Worm (Caenorhabditis elegans) whole organism, L4 larva: ENCODE results near the gene T19B10.5.

Experiments
- ctbp-1 ChIP-seq: fragments of 200-800 bp; sonication (Bioruptor generic); IDR thresholded peaks from 2 replicates; pipeline ENCODE4 v1.3.6; 2022; ENCODE audit warnings: missing genetic modification reagents, missing genetic modification characterization, missing compliant biosample characterization
- lin-15B ChIP-seq: fragments of 150-350 bp; sonication (generic microtip); optimal IDR thresholded peaks from 3 replicates; lab custom pipeline; 2014; ENCODE audit warnings: missing biosample characterization, missing genetic modification characterization
- lin-38 ChIP-seq: fragments of 200-800 bp; sonication (Bioruptor generic); IDR thresholded peaks from 2 replicates; pipeline ENCODE4 v1.3.6; 2022; ENCODE audit warnings: missing genetic modification reagents, missing genetic modification characterization, missing compliant biosample characterization
- ztf-11 ChIP-seq: fragments of 150-350 bp; optimal IDR thresholded peaks from 2 replicates; lab custom pipeline; 2014; ENCODE audit warnings: missing biosample characterization, missing genetic modification characterization

DNA sequence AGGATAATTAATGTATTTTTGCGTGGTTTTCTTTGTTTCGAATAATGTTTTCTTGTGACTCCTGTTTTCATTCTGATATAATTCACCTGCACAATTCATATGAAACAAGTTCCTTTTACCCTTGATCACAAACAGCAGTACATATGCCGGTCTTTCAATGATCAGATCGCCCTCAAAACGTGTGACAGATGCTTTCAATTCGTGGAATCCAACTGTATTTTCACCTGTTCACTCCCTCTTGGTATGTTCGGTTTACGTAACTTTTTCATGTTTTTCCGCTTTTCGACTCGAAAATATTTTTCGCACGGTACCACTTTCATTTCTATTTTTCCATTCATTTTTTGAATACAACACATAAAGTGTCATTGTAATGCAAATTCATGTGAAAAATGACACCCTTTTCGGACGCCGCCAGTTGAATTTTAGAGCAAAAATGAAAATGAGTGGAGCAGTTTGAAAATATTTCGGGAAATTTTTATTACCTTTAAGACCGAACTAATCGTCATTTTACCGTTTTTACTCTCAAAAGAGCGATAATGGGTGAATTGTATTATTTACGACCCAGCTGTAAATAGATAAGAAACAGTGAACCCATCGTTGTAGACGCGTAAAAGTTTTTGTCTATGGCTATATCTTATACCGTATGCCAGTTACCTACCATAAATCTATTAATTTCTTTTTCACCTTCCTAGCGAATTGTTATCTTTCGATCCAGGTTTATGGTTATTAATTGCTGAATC, 32.5 kb upstream of the T19B10.5 start, which contains the start of gene K10D6.4:
- TF ChIP-seq lin-15B (no peak), lin-38 (GFP tag; lab: Robert Waterston, UW) (no peak), ctbp-1 (GFP tag; lab: Robert Waterston, UW) (no peak), ztf-11 (tag; lab: Kevin White, UChicago) (no peak)
